Worm (Caenorhabditis elegans): ENCODE results near the gene C18D4.6.
"Not testable (repeated sequence)": the region's sequence is repeated elsewhere in the genome, so short reads cannot be mapped to it uniquely, and the experiment has no call there.

- TF ChIP-seq unc-62 (GFP tag; optimal IDR thresholded peaks at IDR 0.05); gmeb-1 (tag; optimal IDR thresholded peaks at IDR 0.05); nhr-237 (tag; optimal IDR thresholded peaks at IDR 0.05); ama-1 (optimal IDR thresholded peaks at IDR 0.05); nhr-6 (tag; optimal IDR thresholded peaks at IDR 0.05); R02D3.7 (tag; optimal IDR thresholded peaks at IDR 0.05); lin-39 (tag; optimal IDR thresholded peaks at IDR 0.05): not testable (repeated sequence)
These were observed 46.2 kb upstream of the C18D4.6 start, which contains the start of gene fbxa-133 for ce11 chrV:17584352-17584843.

Data from whole organism, L2 larva.